Worm (Caenorhabditis elegans): ENCODE results near the gene pudl-1.

The pudl-1 gene

ce11 chrIV:2820408-2820807 lies 12.3 kb upstream of the pudl-1 start, which contains the start of gene Y54G2A.37:
Gene Y54G2A.37 (plus strand): TSS chrIV:2820708.
- TF ChIP-seq skn-1 (tag; optimal IDR thresholded peaks at IDR 0.05) (no peak), R02D3.7 (tag; optimal IDR thresholded peaks at IDR 0.05) (no peak), Y105C5A.15 (GFP tag; IDR thresholded peaks at IDR 0.05) (no peak), madf-9 (GFP tag; conservative IDR thresholded peaks at IDR 0.05) (no peak), pha-4 (GFP tag; IDR thresholded peaks at IDR 0.05) (no peak), pha-4 (tag; optimal IDR thresholded peaks at IDR 0.05) (no peak), daf-12 (tag; optimal IDR thresholded peaks at IDR 0.05) (no peak)

DNA sequence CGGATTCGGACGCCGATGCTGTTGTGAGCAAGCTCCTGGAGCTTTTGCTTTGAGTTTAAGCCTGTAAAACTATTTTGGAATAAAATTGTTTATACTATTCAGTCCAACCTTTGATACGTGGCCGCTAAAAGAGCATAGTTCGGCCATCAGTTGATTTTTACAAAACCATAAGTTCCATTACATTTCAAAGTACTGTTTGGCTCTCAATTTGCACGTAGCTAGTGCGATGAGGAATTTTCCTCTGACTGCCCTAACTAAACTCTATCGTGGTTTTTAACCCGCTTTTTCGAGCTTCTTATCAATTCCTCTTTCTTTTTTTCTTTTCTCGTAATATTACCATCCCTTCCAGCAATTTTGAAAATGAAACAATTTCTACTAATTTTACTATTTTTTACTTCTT lies 9.3 kb upstream of the pudl-1 start, which contains the start of gene clec-80:
TSS of gene clec-80 (plus strand) at position 301 of the 400 bp plus-strand sequence.
- TF ChIP-seq pqm-1 (tag; optimal IDR thresholded peaks at IDR 0.05) (peak; percentile 43), ZK337.2 (GFP tag; IDR thresholded peaks at IDR 0.05) (no peak)

DNA sequence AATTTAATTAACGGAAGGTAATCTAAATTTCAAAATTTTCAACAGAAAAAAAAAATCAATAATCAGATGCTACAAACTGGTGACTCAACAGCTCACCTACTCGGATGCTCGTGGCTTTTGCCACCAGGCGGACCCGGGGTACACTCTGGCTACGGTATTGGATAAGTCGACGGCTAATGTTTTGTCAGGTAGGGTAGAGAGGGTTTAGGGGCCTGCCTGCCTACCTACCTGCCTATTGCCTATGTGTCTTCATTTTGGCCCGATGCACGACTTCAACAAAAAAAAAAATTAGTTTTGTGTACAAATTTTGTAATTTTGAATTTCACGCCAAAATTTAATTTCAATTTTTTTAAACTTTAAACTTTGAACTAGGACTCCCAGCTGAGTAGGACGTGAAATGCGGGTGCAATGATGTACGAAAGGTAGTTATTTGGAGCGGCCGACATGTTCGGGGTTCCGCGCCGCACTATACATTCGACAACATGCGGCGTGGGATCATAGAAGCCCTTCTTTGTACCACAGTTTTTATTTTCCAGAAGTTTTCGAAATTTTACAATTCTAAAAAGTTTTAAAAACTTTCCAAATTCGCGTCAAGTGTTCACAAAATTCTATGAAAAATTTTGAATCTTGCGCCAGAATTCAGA lies 7.1 kb upstream of the pudl-1 start:
- TF ChIP-seq rbr-2 (tag; optimal IDR thresholded peaks at IDR 0.05): no peak
- TF ChIP-seq sdz-12 (GFP tag; optimal IDR thresholded peaks at IDR 0.05): peak; percentile 56
- TF ChIP-seq ceh-28 (tag; optimal IDR thresholded peaks at IDR 0.05): peak; percentile 20
- no peak for TF ChIP-seq duxl-1 (tag; optimal IDR thresholded peaks at IDR 0.05; ENCODE audit: poor library complexity)
- TF ChIP-seq snpc-4 (tag; optimal IDR thresholded peaks at IDR 0.05): peak; percentile 72
- TF ChIP-seq lin-15B (tag; optimal IDR thresholded peaks at IDR 0.05): no peak
- TF ChIP-seq nhr-25 (tag; optimal IDR thresholded peaks at IDR 0.05; ENCODE audit: borderline replicate concordance, insufficient read depth): no peak
- no peak for TF ChIP-seq ZK546.5 (tag; optimal IDR thresholded peaks at IDR 0.05)
- no peak for TF ChIP-seq daf-12 (tag; optimal IDR thresholded peaks at IDR 0.05)

DNA sequence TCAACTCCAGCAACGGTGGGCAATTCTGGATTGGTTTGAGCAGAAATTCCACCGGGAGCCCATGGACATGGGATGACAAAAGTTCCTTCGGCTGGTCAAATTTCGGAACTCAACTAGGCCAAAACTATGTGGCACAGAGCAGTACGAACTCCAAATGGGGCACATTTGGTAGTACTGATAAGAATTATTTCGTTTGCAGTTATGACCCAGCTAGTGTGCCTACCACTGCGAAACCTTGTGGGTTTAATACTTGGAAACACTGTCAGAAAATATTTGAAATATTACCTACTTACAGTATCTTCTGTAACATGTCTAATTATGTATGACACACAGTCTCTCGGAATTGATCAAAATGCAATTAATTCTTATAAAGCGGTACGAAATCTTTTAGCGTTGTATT lies 6.4 kb upstream of the pudl-1 start:
- TF ChIP-seq ceh-20 (GFP tag; IDR thresholded peaks at IDR 0.05) (no peak), nhr-10 (tag; optimal IDR thresholded peaks at IDR 0.05) (no peak), nhr-11 (tag; optimal IDR thresholded peaks at IDR 0.05) (no peak), lin-29 (GFP tag; IDR thresholded peaks at IDR 0.05) (no peak), daf-16 (GFP tag; optimal IDR thresholded peaks at IDR 0.05) (no peak), daf-16 (tag; optimal IDR thresholded peaks at IDR 0.05) (peak; percentile 5), lir-3 (tag; optimal IDR thresholded peaks at IDR 0.05) (no peak), zfp-2 (tag; optimal IDR thresholded peaks at IDR 0.05) (no peak), aha-1 (tag) (peak; percentile 84), pqm-1 (tag; optimal IDR thresholded peaks at IDR 0.05) (peak; percentile 70), nhr-28 (tag; optimal IDR thresholded peaks at IDR 0.05) (peak; percentile 5)

- no peak for TF ChIP-seq Y105C5A.15 (GFP tag; IDR thresholded peaks at IDR 0.05)
- no peak for TF ChIP-seq fkh-10 (GFP tag; optimal IDR thresholded peaks at IDR 0.05)
- no peak for TF ChIP-seq snpc-1.2 (GFP tag; IDR thresholded peaks at IDR 0.05)
- no peak for TF ChIP-seq set-16 (GFP tag; IDR thresholded peaks at IDR 0.05)
- no peak for TF ChIP-seq aly-2 (tag; optimal IDR thresholded peaks at IDR 0.05)
- TF ChIP-seq Y48G9A.11 (GFP tag; IDR thresholded peaks at IDR 0.05): no peak
- TF ChIP-seq lin-38 (GFP tag; IDR thresholded peaks at IDR 0.05): no peak
- no peak for TF ChIP-seq unc-130 (GFP tag; optimal IDR thresholded peaks at IDR 0.05)
- TF ChIP-seq hlh-11 (tag; optimal IDR thresholded peaks at IDR 0.05): no peak
- TF ChIP-seq nhr-77 (tag; optimal IDR thresholded peaks at IDR 0.05): no peak
- no peak for TF ChIP-seq lin-15B (tag; optimal IDR thresholded peaks at IDR 0.05)
- TF ChIP-seq nhr-102 (tag; optimal IDR thresholded peaks at IDR 0.05): no peak
Observed at ce11 chrIV:2834516-2834915, 1.8 kb downstream of the pudl-1 start, which contains the start of gene pudl-2. Gene pudl-2 (plus strand): TSS chrIV:2834816.
